Worm (Caenorhabditis elegans) whole organism, L4 larva: ENCODE measurements around the gene djr-1.2.

ENCODE experiments used
- F10B5.3 ChIP-seq: sonication (generic microtip); optimal IDR thresholded peaks from 2 replicates; lab custom pipeline; 2016; ENCODE audit warnings: mild to moderate bottlenecking, missing genetic modification characterization, missing compliant biosample characterization
- T20F7.1 ChIP-seq: fragments of 200-800 bp; sonication (Bioruptor generic); optimal IDR thresholded peaks from 2 replicates; lab custom pipeline; 2018; ENCODE audit warnings: mild to moderate bottlenecking, missing genetic modification characterization, missing compliant biosample characterization
- Y48G9A.11 ChIP-seq: fragments of 200-800 bp; sonication (Bioruptor generic); IDR thresholded peaks from 2 replicates; pipeline ENCODE4 v1.3.6; 2022; ENCODE audit warnings: missing genetic modification reagents, missing genetic modification characterization, missing compliant biosample characterization
- ZK546.5 ChIP-seq, 2 experiments: sonication (generic microtip); optimal IDR thresholded peaks; 2 replicates each; lab custom pipeline; 2017; ENCODE audit warnings: missing biosample characterization in 2 of 2, missing genetic modification characterization in 2 of 2
- aly-2 ChIP-seq: sonication (generic microtip); optimal IDR thresholded peaks from 2 replicates; lab custom pipeline; 2018; ENCODE audit warnings: missing biosample characterization, missing genetic modification characterization
- ama-1 ChIP-seq: fragments of 150-350 bp; optimal IDR thresholded peaks from 2 replicates; lab custom pipeline; 2014; ENCODE audit warnings: inconsistent platforms, mixed read lengths
- ceh-28 ChIP-seq: fragments of 150-350 bp; optimal IDR thresholded peaks from 2 replicates; lab custom pipeline; 2014; ENCODE audit warnings: missing biosample characterization, missing genetic modification reagents, missing genetic modification characterization
- ceh-82 ChIP-seq: sonication (generic microtip); optimal IDR thresholded peaks from 2 replicates; lab custom pipeline; 2017; ENCODE audit warnings: missing biosample characterization, missing genetic modification characterization
- daf-8 ChIP-seq: fragments of 200-800 bp; sonication (Bioruptor generic); IDR thresholded peaks from 2 replicates; pipeline ENCODE4 v1.3.6; 2022; ENCODE audit warnings: missing genetic modification characterization, missing compliant biosample characterization
- dmd-6 ChIP-seq: fragments of 200-800 bp; sonication (Bioruptor generic); IDR thresholded peaks from 2 replicates; pipeline ENCODE4 v1.3.6; 2022; ENCODE audit warnings: missing genetic modification reagents, missing genetic modification characterization, missing compliant biosample characterization
- dpl-1 ChIP-seq: fragments of 150-350 bp; optimal IDR thresholded peaks from 2 replicates; lab custom pipeline; 2014; ENCODE audit warnings: missing biosample characterization, missing genetic modification reagents, missing genetic modification characterization
- dve-1 ChIP-seq: sonication (generic microtip); optimal IDR thresholded peaks from 2 replicates; lab custom pipeline; 2017; ENCODE audit warnings: antibody characterized with exemption, mild to moderate bottlenecking, missing genetic modification characterization, missing compliant biosample characterization; ENCODE audit not compliant: insufficient read depth
- fkh-10 ChIP-seq: fragments of 150-350 bp; optimal IDR thresholded peaks from 2 replicates; lab custom pipeline; 2014; ENCODE audit warnings: missing biosample characterization, missing genetic modification reagents, missing genetic modification characterization
- gei-8 ChIP-seq: fragments of 200-800 bp; sonication (Bioruptor generic); optimal IDR thresholded peaks from 2 replicates; lab custom pipeline; 2018; ENCODE audit warnings: mild to moderate bottlenecking, missing genetic modification characterization, missing compliant biosample characterization
- hif-1 ChIP-seq, 2 experiments: sonication (generic microtip); optimal IDR thresholded peaks; 2 replicates each; lab custom pipeline; 2016 to 2017; ENCODE audit warnings: missing compliant biosample characterization in 2 of 2, missing genetic modification characterization in 2 of 2, missing genetic modification reagents in 2 of 2, missing genotype in 2 of 2, mild to moderate bottlenecking in 1 of 2
- jun-1 ChIP-seq: fragments of 150-350 bp; optimal IDR thresholded peaks from 2 replicates; lab custom pipeline; 2014; ENCODE audit warnings: missing biosample characterization, missing genetic modification reagents, missing genetic modification characterization
- lin-15B ChIP-seq: fragments of 150-350 bp; sonication (generic microtip); optimal IDR thresholded peaks from 3 replicates; lab custom pipeline; 2014; ENCODE audit warnings: missing biosample characterization, missing genetic modification characterization
- lir-3 ChIP-seq: sonication (generic microtip); optimal IDR thresholded peaks from 2 replicates; lab custom pipeline; 2016; ENCODE audit warnings: mild to moderate bottlenecking, missing genetic modification characterization, missing compliant biosample characterization
- madf-5 ChIP-seq, 2 experiments: fragments of 200-800 bp; sonication (Bioruptor generic); IDR thresholded peaks; 2 replicates each; pipeline ENCODE4 v1.3.6; 2022; ENCODE audit warnings: missing compliant biosample characterization in 2 of 2, missing genetic modification characterization in 2 of 2
- madf-9 ChIP-seq: fragments of 200-800 bp; sonication (Bioruptor generic); conservative IDR thresholded peaks from 2 replicates; pipeline ENCODE4 v1.3.6; 2022; ENCODE audit warnings: missing genetic modification reagents, missing genetic modification characterization, missing compliant biosample characterization
- nhr-11 ChIP-seq: fragments of 150-350 bp; optimal IDR thresholded peaks from 2 replicates; lab custom pipeline; 2014; ENCODE audit warnings: missing biosample characterization, missing genetic modification characterization
- nhr-28 ChIP-seq: fragments of 150-350 bp; optimal IDR thresholded peaks from 2 replicates; lab custom pipeline; 2014; ENCODE audit warnings: missing biosample characterization, missing genetic modification characterization
- nhr-6 ChIP-seq: fragments of 150-350 bp; optimal IDR thresholded peaks from 2 replicates; lab custom pipeline; 2014; ENCODE audit warnings: missing biosample characterization, missing genetic modification characterization
- nhr-76 ChIP-seq: fragments of 150-350 bp; optimal IDR thresholded peaks from 2 replicates; lab custom pipeline; 2014; ENCODE audit warnings: missing biosample characterization, missing genetic modification characterization
- nhr-77 ChIP-seq: fragments of 150-350 bp; optimal IDR thresholded peaks from 2 replicates; lab custom pipeline; 2014; ENCODE audit warnings: missing biosample characterization, missing genetic modification characterization
- pqm-1 ChIP-seq: sonication (generic microtip); optimal IDR thresholded peaks from 2 replicates; lab custom pipeline; 2017; ENCODE audit warnings: missing biosample characterization, missing genetic modification characterization
- unc-130 ChIP-seq: sonication (generic microtip); optimal IDR thresholded peaks from 2 replicates; lab custom pipeline; 2016; ENCODE audit warnings: missing genetic modification reagents, missing genetic modification characterization, missing compliant biosample characterization
- unc-62 ChIP-seq, 3 experiments: fragments of 150-350 bp in 1 of 3; sonication (generic microtip); optimal IDR thresholded peaks in 2 of 3; peaks in 1 of 3; 1 replicate in 1 of 3; 2 replicates in 2 of 3; lab custom pipeline; 2014 to 2017; ENCODE audit warnings: missing biosample characterization in 3 of 3, missing genetic modification characterization in 3 of 3, missing genetic modification reagents in 3 of 3, missing genotype in 1 of 3
- zag-1 ChIP-seq: fragments of 150-350 bp; optimal IDR thresholded peaks from 2 replicates; lab custom pipeline; 2014; ENCODE audit warnings: missing biosample characterization, missing genetic modification characterization
- zip-2 ChIP-seq: fragments of 150-350 bp; optimal IDR thresholded peaks from 2 replicates; lab custom pipeline; 2014; ENCODE audit warnings: missing biosample characterization, missing genetic modification characterization
- ztf-7 ChIP-seq: fragments of 150-350 bp; optimal IDR thresholded peaks from 2 replicates; lab custom pipeline; 2014; ENCODE audit warnings: missing biosample characterization, missing genetic modification characterization

The djr-1.2 gene

ce11 chrV:4047541-4047940 lies 7.4 kb downstream of the djr-1.2 start, which contains the start of gene srh-169:
srh-169 (plus strand) TSS chrV:4047841.
- TF ChIP-seq unc-62 (GFP tag; optimal IDR thresholded peaks at IDR 0.05 in 1 of 2; lab: Kevin White, UChicago) (peak in 1 of 2 experiments; percentile 58), unc-62 (tag; optimal IDR thresholded peaks at IDR 0.05; lab: Kevin White, UChicago) (no peak), nhr-76 (tag; lab: Kevin White, UChicago) (no peak)

ce11 chrV:4046122-4046521 lies 8.8 kb downstream of the djr-1.2 start, which contains the start of gene phat-7:
phat-7 (plus strand) TSS chrV:4046422.
- TF ChIP-seq nhr-77 (tag; lab: Kevin White, UChicago) (no peak), aly-2 (no peak), unc-130 (no peak), Y48G9A.11 (no peak), lir-3 (tag; lab: Kevin White, UChicago) (no peak), gei-8 (GFP tag; lab: Kevin White, UChicago) (no peak), zag-1 (tag; lab: Kevin White, UChicago) (no peak), daf-8 (GFP tag; lab: Robert Waterston, UW) (no peak), ama-1 (lab: Kevin White, UChicago) (no peak), ceh-28 (tag; lab: Kevin White, UChicago) (no peak)

- TF ChIP-seq madf-9 (GFP tag; lab: Robert Waterston, UW) (no peak), unc-62 (GFP tag; optimal IDR thresholded peaks at IDR 0.05 in 1 of 2; lab: Kevin White, UChicago) (no peak), unc-62 (tag; optimal IDR thresholded peaks at IDR 0.05; lab: Kevin White, UChicago) (no peak), F10B5.3 (tag; lab: Kevin White, UChicago) (no peak), hif-1 (tag; optimal IDR thresholded peaks at IDR 0.05; lab: Kevin White, UChicago) (no peak), ZK546.5 (tag; optimal IDR thresholded peaks at IDR 0.05; lab: Kevin White, UChicago) (no peak), nhr-28 (no peak), nhr-6 (tag; lab: Kevin White, UChicago) (no peak), madf-5 (GFP tag; IDR thresholded peaks at IDR 0.05; lab: Robert Waterston, UW) (no peak)
Observed at ce11 chrV:4043632-4044031, 11.3 kb downstream of the djr-1.2 start, which contains the start of gene phat-3. phat-3 (plus strand) TSS chrV:4043932.

- TF ChIP-seq ceh-82: no peak
- peak; percentile 59 for TF ChIP-seq dve-1 (tag; lab: Kevin White, UChicago)
- TF ChIP-seq lin-15B (tag; lab: Kevin White, UChicago): no peak
- peak; percentile 31 for TF ChIP-seq T20F7.1 (GFP tag; lab: Kevin White, UChicago)
- TF ChIP-seq unc-62 (GFP tag; optimal IDR thresholded peaks at IDR 0.05 in 1 of 2; lab: Kevin White, UChicago): peak in 1 of 2 experiments; percentile 14
- no peak for TF ChIP-seq unc-62 (tag; optimal IDR thresholded peaks at IDR 0.05; lab: Kevin White, UChicago)
- TF ChIP-seq fkh-10: no peak
- peak; percentile 18 for TF ChIP-seq nhr-28
- TF ChIP-seq dpl-1: peak; percentile 7
- TF ChIP-seq ztf-7 (tag; lab: Kevin White, UChicago): peak; percentile 98
- peak; percentile 46 for TF ChIP-seq nhr-11
- peak; percentile 62 for TF ChIP-seq dmd-6 (GFP tag; lab: Robert Waterston, UW)
- TF ChIP-seq pqm-1 (tag; lab: Kevin White, UChicago): peak; percentile 12
- no peak for TF ChIP-seq jun-1
- peak; percentile 100 for TF ChIP-seq zip-2 (tag; lab: Kevin White, UChicago)
Observed at ce11 chrV:4041853-4042424, 13.0 kb downstream of the djr-1.2 start, which contains the start of the genes C49G7.10 and irg-2. C49G7.10 (minus strand) TSS chrV:4042021. irg-2 (plus strand) TSS chrV:4042181.

DNA sequence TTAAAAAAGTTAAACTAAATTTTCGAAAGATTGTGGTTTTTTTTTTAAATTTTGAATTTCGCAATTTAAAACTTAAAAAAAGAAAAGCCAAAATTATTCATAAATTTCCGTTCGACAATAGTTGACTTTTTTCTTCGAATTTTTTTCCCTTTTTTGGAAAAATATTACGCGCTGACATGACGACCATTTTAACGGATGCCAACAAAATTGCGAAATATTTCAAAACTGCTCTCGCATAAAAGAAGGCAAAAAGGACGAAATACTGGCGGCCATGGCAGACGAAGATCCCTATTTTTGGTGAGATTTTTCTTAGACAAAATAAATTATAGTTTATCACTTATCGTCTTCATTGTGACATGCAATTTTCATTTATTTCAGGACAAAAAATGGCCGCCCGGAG lies 16.4 kb downstream of the djr-1.2 start:
- TF ChIP-seq zip-2 (tag; lab: Kevin White, UChicago): peak; percentile 63
- TF ChIP-seq dmd-6 (GFP tag; lab: Robert Waterston, UW): no peak
- no peak for TF ChIP-seq lin-15B (tag; lab: Kevin White, UChicago)
